Worm (Caenorhabditis elegans): ENCODE measurements around the gene srx-115.
A peak's percentile ranks its signal among the peaks of the same experiment; 100 is the strongest.

Gene srx-115

ce11 chrV:8789345-8789744 is 17.6 kb downstream of the srx-115 start:
- TF ChIP-seq nfya-1 (tag; optimal IDR thresholded peaks at IDR 0.05): no peak
- TF ChIP-seq hlh-6 (tag; optimal IDR thresholded peaks at IDR 0.05): no peak
- TF ChIP-seq mec-3 (tag; optimal IDR thresholded peaks at IDR 0.05; ENCODE audit: borderline replicate concordance): no peak
- TF ChIP-seq K02D7.2 (tag; optimal IDR thresholded peaks at IDR 0.05): no peak
- TF ChIP-seq ceh-19 (GFP tag; optimal IDR thresholded peaks at IDR 0.05): no peak
- TF ChIP-seq ttx-3 (tag; optimal IDR thresholded peaks at IDR 0.05): no peak
- TF ChIP-seq hlh-30 (tag; optimal IDR thresholded peaks at IDR 0.05; ENCODE audit: insufficient read depth): no peak
- TF ChIP-seq ceh-45 (GFP tag; IDR thresholded peaks at IDR 0.05): no peak
- TF ChIP-seq ceh-30 (tag; optimal IDR thresholded peaks at IDR 0.05): no peak
- TF ChIP-seq ceh-14 (tag; optimal IDR thresholded peaks at IDR 0.05): no peak
- no peak for TF ChIP-seq sox-2 (GFP tag; IDR thresholded peaks at IDR 0.05)
- no peak for TF ChIP-seq tbx-7 (tag; optimal IDR thresholded peaks at IDR 0.05)

ce11 chrV:8792814-8793213 is 21.1 kb downstream of the srx-115 start:
- TF ChIP-seq ceh-22 (tag; optimal IDR thresholded peaks at IDR 0.05) (no peak), ama-1 (optimal IDR thresholded peaks at IDR 0.05) (peak; percentile 42)

ce11 chrV:8795499-8795898 is 23.8 kb downstream of the srx-115 start:
- TF ChIP-seq elt-2 (tag; optimal IDR thresholded peaks at IDR 0.05): peak; percentile 27
- TF ChIP-seq pag-3 (tag; optimal IDR thresholded peaks at IDR 0.05; ENCODE audit: borderline replicate concordance): no peak
- TF ChIP-seq C08G9.2 (tag; optimal IDR thresholded peaks at IDR 0.05): no peak

- TF ChIP-seq ceh-6 (GFP tag; optimal IDR thresholded peaks at IDR 0.05): no peak
- no peak for TF ChIP-seq pha-2 (tag; optimal IDR thresholded peaks at IDR 0.05)
- TF ChIP-seq ceh-9 (tag; optimal IDR thresholded peaks at IDR 0.05): no peak
- TF ChIP-seq ceh-19 (GFP tag; optimal IDR thresholded peaks at IDR 0.05): no peak
- no peak for TF ChIP-seq pros-1 (tag; optimal IDR thresholded peaks at IDR 0.05)
- TF ChIP-seq dmd-4 (tag; optimal IDR thresholded peaks at IDR 0.05; ENCODE audit: borderline replicate concordance): no peak
- no peak for TF ChIP-seq nhr-232 (tag; optimal IDR thresholded peaks at IDR 0.05)
- no peak for TF ChIP-seq madf-2 (tag; optimal IDR thresholded peaks at IDR 0.05)
- TF ChIP-seq mec-3 (tag; optimal IDR thresholded peaks at IDR 0.05; ENCODE audit: borderline replicate concordance): no peak
- no peak for TF ChIP-seq lim-6 (tag; optimal IDR thresholded peaks at IDR 0.05)
- TF ChIP-seq hlh-30 (tag; optimal IDR thresholded peaks at IDR 0.05; ENCODE audit: insufficient read depth): no peak
- no peak for TF ChIP-seq ceh-45 (GFP tag; IDR thresholded peaks at IDR 0.05)
- no peak for TF ChIP-seq elt-2 (tag; optimal IDR thresholded peaks at IDR 0.05)
Observed at ce11 chrV:8796246-8796645, 24.5 kb downstream of the srx-115 start.

- no peak for TF ChIP-seq ceh-22 (tag; optimal IDR thresholded peaks at IDR 0.05)
- TF ChIP-seq unc-55 (GFP tag; optimal IDR thresholded peaks at IDR 0.05): no peak
- no peak for TF ChIP-seq che-1 (tag; optimal IDR thresholded peaks at IDR 0.05)
- TF ChIP-seq elt-2 (tag; optimal IDR thresholded peaks at IDR 0.05): no peak
- peak; percentile 49 for TF ChIP-seq ceh-31 (tag; optimal IDR thresholded peaks at IDR 0.05)
Observed at ce11 chrV:8796889-8797288, 25.2 kb downstream of the srx-115 start.

ce11 chrV:8798470-8798869 is 26.8 kb downstream of the srx-115 start:
- TF ChIP-seq sox-4 (tag; optimal IDR thresholded peaks at IDR 0.05) (no peak), syd-9 (tag; optimal IDR thresholded peaks at IDR 0.05) (no peak), pros-1 (tag; optimal IDR thresholded peaks at IDR 0.05) (no peak), nhr-11 (tag; optimal IDR thresholded peaks at IDR 0.05) (no peak), ceh-14 (tag; optimal IDR thresholded peaks at IDR 0.05) (no peak), dmd-4 (tag; optimal IDR thresholded peaks at IDR 0.05; ENCODE audit: borderline replicate concordance) (no peak), hlh-15 (tag; optimal IDR thresholded peaks at IDR 0.05) (no peak), ceh-34 (tag; optimal IDR thresholded peaks at IDR 0.05) (no peak), ceh-19 (GFP tag; optimal IDR thresholded peaks at IDR 0.05) (no peak), unc-3 (GFP tag; conservative IDR thresholded peaks at IDR 0.05) (no peak), unc-3 (tag; optimal IDR thresholded peaks at IDR 0.05) (no peak), F13H6.1 (tag; optimal IDR thresholded peaks at IDR 0.05) (no peak), ceh-18 (tag; optimal IDR thresholded peaks at IDR 0.05) (no peak)
